Worm (Caenorhabditis elegans) whole organism, L4/young adult: ENCODE measurements around the gene btb-14.
A peak's percentile ranks its signal among the peaks of the same experiment; 100 is the strongest.

Experiments used
- W03F9.2 ChIP-seq: fragments of 150-350 bp; optimal IDR thresholded peaks from 2 replicates; lab custom pipeline; 2014; ENCODE audit warnings: missing biosample characterization, missing genetic modification characterization
- dao-5 ChIP-seq: sonication (generic microtip); optimal IDR thresholded peaks from 2 replicates; lab custom pipeline; 2016; ENCODE audit warnings: missing genotype, missing genetic modification characterization, moderate library complexity, missing compliant biosample characterization
- him-1 ChIP-seq: sonication (generic microtip); optimal IDR thresholded peaks from 2 replicates; lab custom pipeline; 2016; ENCODE audit warnings: missing genotype, missing genetic modification reagents, missing genetic modification characterization, missing compliant biosample characterization

The btb-14 gene

DNA sequence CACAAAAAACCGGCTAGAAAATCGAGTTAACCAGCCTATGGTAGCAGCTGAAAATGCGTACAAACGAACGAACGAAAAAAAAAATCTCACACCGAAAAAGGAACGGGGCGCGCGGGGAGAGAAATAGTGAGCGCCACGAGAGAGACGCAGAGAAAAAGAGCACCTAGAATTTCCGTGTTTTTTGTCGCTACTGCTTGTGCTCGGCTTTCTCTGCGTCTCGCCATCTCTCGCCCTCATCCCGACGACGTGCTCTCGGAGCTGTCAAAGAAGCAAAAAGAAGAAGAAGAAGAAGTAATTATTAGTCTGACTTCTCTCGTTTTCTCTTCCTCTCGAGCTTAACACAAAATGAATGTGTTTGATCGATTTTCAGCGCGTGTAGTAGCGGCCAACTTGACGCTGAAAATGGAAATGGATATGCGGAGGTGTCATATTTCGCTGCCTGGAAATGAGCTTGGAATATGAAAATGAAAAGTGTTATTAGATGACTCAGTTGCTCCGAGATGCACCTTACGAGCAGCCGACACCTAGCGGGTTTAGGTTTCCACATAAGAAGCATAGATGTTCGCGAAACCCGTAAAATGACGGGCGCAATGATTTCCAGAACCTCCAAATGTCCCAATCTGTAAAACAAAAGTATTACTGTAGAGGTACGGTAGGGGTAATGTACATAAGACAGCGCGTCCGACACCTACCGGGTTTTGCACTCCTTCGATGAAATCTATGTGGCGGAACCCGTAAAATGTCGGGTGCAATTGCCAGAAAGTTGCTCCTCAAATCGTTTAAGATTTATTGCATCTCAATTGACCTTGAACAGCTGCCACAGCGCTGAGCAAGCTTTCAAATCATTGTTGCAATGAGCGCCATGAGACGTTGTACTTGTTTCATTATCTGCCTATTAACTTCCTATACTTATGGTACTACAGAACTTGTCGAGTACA, at the start of gene btb-14:
Gene btb-14, plus strand, starts transcription at position 839 of the 938 bp plus-strand sequence.
- TF ChIP-seq W03F9.2 (tag; lab: Kevin White, UChicago) (no peak), dao-5 (tag; lab: Kevin White, UChicago) (no peak), him-1 (tag; lab: Kevin White, UChicago) (peak; percentile 11)

DNA sequence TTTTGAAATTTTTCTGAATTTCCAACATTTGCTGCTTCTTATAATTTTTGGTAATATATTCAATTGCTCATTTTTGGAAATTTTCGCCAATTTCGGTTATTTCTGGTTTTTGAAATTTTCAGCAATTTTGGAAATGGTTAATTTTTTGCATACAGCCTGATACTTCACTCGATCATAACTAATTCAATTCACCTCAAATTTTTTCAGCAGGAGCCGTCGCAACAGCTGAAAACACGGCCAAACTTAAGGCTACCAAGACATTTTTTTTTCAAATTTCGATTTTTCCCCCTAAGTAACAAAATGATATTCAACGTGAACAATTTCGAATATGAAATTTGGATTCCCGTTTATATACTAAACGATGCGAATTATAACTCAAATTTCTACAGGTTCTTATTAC, 47.8 kb upstream of the btb-14 start, which contains the start of gene sre-52:
Gene sre-52, plus strand, starts transcription at position 301 of the 400 bp plus-strand sequence.
- TF ChIP-seq him-1 (tag; lab: Kevin White, UChicago) (no peak), W03F9.2 (tag; lab: Kevin White, UChicago) (no peak), dao-5 (tag; lab: Kevin White, UChicago) (no peak)

DNA sequence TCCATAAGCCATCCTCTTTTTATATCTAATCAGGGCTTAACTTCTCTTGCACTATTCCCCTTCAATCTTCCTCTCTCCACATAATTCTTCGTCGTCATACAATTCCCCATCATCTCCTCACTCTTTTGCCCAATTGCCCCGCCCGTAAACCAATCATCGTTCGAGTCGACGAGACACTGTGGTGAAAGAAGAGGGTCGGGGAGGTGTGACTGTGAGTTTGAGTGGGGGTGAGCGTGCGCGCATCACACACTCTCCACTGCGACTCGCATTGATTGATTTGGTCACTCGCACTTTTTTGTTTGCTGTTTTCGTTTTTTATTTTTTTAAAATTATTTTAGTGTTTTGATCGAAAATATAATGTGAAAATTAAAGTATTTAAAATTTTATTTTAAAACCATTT, 44.1 kb upstream of the btb-14 start:
- TF ChIP-seq dao-5 (tag; lab: Kevin White, UChicago) (no peak), W03F9.2 (tag; lab: Kevin White, UChicago) (peak; percentile 44), him-1 (tag; lab: Kevin White, UChicago) (no peak)

DNA sequence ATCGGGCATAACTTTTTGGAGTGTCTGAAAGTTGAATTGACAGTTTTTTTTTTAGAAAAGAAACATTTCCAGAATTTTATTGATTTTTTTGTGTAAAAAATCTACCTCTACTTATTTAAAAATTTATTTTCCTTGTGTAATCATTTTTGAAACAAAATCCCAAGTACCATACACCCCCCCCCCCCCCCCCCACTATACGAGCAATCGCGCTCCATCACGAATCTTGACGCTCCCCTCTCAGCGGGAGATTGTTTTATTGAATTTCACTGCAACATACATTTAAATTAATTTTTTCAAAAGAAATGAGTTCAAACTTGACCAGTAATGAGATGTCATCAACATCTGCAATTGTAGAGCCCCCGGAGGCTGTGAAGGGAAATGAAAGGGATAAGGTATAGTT, 43.6 kb upstream of the btb-14 start, which contains the start of gene sop-2:
Gene sop-2, plus strand, starts transcription at position 301 of the 400 bp plus-strand sequence.
- TF ChIP-seq him-1 (tag; lab: Kevin White, UChicago) (no peak), dao-5 (tag; lab: Kevin White, UChicago) (no peak), W03F9.2 (tag; lab: Kevin White, UChicago) (no peak)

DNA sequence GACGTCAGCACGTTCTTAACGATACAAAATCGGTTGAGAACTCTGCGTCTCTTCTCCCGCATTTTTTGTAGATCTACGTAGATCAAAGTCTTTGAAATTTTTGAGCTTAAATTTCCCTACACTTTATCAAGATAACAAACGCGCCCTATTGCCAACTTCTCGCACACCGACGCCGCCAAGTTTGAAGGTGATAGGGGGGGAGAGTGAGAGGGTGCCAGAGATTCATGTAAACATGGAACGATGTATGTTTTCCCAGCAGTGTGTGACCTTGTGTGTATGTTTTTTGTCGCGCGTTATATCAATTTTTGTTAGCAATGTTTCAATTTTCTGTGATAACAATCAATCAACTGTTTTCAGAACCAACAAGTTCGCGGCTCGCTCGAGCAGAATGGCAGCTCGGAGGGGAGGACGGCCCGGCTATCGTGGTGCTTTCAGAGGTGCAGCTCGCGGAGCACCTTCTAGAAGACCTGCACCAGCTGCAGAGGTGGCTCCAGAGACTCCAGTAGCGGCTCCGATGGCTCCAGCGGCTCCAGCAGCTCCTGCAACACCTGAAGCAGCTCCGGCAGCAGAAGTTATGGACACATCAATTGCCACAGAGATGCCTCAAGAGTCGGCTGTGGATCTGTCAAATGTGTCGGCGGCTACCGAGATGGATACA, 41.6 kb upstream of the btb-14 start:
- TF ChIP-seq dao-5 (tag; lab: Kevin White, UChicago) (no peak), him-1 (tag; lab: Kevin White, UChicago) (no peak), W03F9.2 (tag; lab: Kevin White, UChicago) (no peak)

DNA sequence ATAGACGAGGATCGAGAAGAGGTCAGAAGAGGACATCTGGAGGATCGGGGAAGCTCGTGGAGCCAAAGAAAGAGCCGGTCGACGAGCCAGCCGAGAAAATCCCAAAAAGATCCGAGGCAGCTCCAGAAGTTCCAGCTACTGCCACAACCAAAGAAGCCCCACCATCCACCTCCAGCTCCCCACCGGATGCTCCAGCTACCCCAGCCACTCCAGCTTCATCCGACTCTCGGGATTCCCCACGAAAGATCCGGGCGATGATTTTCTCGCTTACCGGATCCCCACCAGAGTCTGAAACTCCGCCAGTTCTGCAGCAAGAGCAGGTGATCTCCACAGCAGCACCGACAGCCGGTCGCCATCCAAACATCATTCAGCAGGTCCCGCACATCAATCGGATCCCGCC, 40.3 kb upstream of the btb-14 start:
- TF ChIP-seq W03F9.2 (tag; lab: Kevin White, UChicago): no peak
- TF ChIP-seq dao-5 (tag; lab: Kevin White, UChicago): no peak
- no peak for TF ChIP-seq him-1 (tag; lab: Kevin White, UChicago)

DNA sequence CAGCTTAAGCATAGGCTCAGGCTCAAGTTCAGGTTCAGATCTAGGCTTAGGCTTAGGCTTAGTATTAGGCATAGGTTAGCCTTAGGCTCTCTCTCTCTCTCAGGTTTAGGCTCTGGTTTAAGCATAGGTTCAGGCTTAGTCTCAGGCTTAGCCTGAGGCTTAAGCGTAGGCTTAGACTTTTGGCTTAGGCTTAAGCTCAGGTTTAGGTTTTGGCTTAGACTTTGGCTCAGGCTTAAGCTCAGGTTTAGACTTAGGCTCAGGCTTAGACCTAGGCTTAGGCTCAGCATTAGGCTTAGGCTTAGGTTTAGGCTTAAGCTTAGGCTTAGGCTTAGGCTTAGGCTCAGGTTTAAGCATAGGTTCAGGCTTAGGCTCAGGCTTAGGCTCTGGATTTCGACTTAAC, 39.6 kb upstream of the btb-14 start:
- TF ChIP-seq dao-5 (tag; lab: Kevin White, UChicago) (no peak), him-1 (tag; lab: Kevin White, UChicago) (no peak), W03F9.2 (tag; lab: Kevin White, UChicago) (no peak)

DNA sequence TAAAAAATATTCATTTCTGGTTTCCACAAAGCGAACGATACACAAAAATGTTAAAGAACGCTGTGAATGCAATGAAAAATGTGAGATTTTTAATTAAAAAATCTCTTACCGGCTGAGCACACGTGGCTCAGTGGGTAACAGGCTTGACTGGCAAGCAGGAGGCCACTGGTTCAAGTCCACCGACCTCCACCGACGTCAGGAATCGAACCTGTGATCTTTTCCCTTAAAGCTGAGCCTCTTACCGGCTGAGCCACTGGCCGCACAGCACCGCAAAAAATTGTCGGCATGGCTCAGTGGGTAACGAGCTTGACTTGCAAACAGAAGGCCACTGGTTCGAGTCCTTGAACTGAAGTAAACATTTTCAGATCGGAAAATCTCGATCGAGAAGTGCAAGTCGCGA, 38.5 kb upstream of the btb-14 start, which contains the start of gene C44C11.6:
Gene C44C11.6, plus strand, starts transcription at position 23 of the 400 bp plus-strand sequence.
- TF ChIP-seq dao-5 (tag; lab: Kevin White, UChicago): no peak
- TF ChIP-seq W03F9.2 (tag; lab: Kevin White, UChicago): no peak
- TF ChIP-seq him-1 (tag; lab: Kevin White, UChicago): no peak

DNA sequence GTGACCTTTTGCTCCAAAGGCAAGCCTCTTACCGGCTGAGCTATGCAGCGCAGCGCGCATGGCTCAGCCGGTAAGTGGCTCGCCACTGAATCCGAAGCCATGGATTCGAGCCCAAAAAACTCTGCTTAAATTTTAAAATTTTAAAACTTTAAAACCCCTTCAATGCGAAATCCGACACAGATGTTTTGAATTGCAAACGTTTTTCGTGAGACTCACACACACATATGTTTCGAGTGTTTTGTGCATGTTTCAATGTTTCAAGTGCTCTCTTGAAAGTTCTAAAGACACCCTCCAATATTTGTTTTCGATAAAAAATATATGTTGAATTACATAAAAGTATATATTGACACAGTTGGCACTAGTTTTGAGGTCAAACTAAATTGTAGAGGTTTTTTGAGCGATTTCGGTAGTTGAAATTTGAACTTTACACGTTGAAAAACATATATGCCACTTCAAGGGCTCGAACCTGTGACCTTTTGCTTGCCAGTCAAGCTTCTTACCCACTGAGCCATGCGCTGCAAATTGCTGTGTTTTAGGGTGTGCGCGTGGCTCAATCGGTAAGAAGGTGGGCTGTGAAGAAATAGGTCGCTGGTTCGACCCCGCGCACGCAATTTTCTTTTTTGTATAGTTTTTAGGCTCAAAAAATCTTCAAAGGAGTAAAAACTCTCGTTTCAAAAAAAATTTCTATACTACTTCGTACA, 36.8 kb upstream of the btb-14 start:
- TF ChIP-seq him-1 (tag; lab: Kevin White, UChicago): no peak
- no peak for TF ChIP-seq W03F9.2 (tag; lab: Kevin White, UChicago)
- no peak for TF ChIP-seq dao-5 (tag; lab: Kevin White, UChicago)

DNA sequence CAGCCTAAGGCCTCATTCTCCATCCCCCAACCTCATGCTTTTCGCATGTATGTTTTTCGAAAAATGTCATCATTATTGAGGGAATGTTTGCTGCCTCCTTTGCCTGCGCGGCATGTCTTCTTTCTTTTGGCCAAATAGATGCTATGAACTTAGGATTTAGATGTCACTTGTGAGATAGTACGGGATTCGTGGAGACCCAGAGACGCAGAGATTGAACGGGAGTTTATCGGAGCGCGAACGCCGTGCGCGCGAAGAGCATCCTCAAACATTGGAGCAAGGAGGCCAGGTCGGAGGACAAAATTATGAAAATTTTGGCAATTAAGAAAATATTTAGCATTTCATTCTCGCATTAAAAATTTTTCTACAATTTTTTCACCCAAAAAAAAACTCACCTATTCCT, 34.3 kb upstream of the btb-14 start:
- TF ChIP-seq him-1 (tag; lab: Kevin White, UChicago): no peak
- no peak for TF ChIP-seq W03F9.2 (tag; lab: Kevin White, UChicago)
- TF ChIP-seq dao-5 (tag; lab: Kevin White, UChicago): no peak

DNA sequence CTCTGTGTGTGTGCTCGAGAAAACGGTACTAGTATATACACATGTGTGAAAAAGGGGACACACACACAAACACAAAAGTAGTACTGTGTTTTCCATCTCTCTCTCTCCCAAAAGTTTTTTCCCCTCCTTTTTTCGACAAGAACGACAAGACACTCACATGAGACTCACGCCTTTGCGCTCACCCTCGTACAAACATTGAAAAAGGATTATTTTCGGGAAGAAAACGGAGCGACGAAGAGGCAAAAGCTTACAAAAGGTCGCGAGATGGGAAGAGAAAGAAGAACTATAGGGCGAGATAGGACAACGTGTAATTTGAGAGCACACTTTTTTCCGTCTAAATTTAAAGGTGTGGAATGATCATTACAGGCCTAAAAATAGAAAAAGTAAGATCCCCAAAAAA, 33.4 kb upstream of the btb-14 start:
- TF ChIP-seq W03F9.2 (tag; lab: Kevin White, UChicago) (no peak), dao-5 (tag; lab: Kevin White, UChicago) (no peak), him-1 (tag; lab: Kevin White, UChicago) (no peak)

DNA sequence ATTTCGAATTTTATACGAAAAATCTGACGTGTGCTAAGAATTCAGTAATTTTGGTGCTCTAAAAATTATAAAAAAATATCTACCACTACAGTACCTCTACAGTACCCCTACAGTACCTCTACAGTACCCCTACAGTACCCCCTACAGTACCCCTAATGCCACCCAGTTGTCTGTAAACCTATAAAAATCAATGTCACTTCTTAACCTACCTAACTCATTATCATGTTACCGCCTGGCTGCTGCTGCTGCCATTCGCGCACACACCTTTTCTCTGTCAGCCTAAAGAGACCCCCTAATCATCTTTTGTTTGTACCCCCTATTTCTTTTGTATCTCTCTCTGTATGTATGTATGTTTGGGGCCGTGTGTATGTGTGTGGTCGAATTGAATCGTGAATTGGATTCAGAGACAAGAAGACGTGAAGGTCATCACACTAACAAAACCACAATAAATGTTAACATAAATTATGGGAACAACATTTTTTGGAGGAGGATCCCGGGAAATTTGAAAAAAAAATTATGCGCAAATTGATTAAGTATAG, 32.5 kb upstream of the btb-14 start:
- no peak for TF ChIP-seq W03F9.2 (tag; lab: Kevin White, UChicago)
- TF ChIP-seq dao-5 (tag; lab: Kevin White, UChicago): no peak
- no peak for TF ChIP-seq him-1 (tag; lab: Kevin White, UChicago)
